Worm (Caenorhabditis elegans): ENCODE data around the gene sqt-2.

Gene sqt-2

ce11 chrII:67663-68062 lies 44.5 kb downstream of the sqt-2 start:
- no peak for TF ChIP-seq unc-39 (tag; optimal IDR thresholded peaks at IDR 0.05)
- TF ChIP-seq bed-3 (GFP tag; optimal IDR thresholded peaks at IDR 0.05): no peak
- TF ChIP-seq snpc-4 (tag; optimal IDR thresholded peaks at IDR 0.05): no peak
- no peak for TF ChIP-seq blmp-1 (tag; optimal IDR thresholded peaks at IDR 0.05)
- TF ChIP-seq lsy-2 (tag; optimal IDR thresholded peaks at IDR 0.05): no peak
- no peak for TF ChIP-seq sptf-1 (tag; optimal IDR thresholded peaks at IDR 0.05)
- no peak for TF ChIP-seq tbx-8 (GFP tag; optimal IDR thresholded peaks at IDR 0.05)
- TF ChIP-seq M03D4.4 (tag; optimal IDR thresholded peaks at IDR 0.05): no peak
- TF ChIP-seq elt-1 (tag; optimal IDR thresholded peaks at IDR 0.05; ENCODE audit: borderline replicate concordance, insufficient read depth): no peak
- no peak for TF ChIP-seq flh-1 (GFP tag; optimal IDR thresholded peaks at IDR 0.05)
- no peak for TF ChIP-seq nhr-28 (tag; optimal IDR thresholded peaks at IDR 0.05)
- TF ChIP-seq nhr-76 (tag; optimal IDR thresholded peaks at IDR 0.05): no peak
- TF ChIP-seq ces-1 (GFP tag; optimal IDR thresholded peaks at IDR 0.05): no peak
- TF ChIP-seq nhr-2 (tag; optimal IDR thresholded peaks at IDR 0.05): no peak

- no peak for TF ChIP-seq nhr-28 (tag; optimal IDR thresholded peaks at IDR 0.05)
- no peak for TF ChIP-seq mls-2 (tag; optimal IDR thresholded peaks at IDR 0.05)
Measured at ce11 chrII:68757-69156, 45.6 kb downstream of the sqt-2 start.

ce11 chrII:69354-69753 lies 46.2 kb downstream of the sqt-2 start, which contains the start of gene egl-26:
egl-26 (plus strand) TSS chrII:69654.
- no peak for TF ChIP-seq M03D4.4 (tag; optimal IDR thresholded peaks at IDR 0.05)
- no peak for TF ChIP-seq cnd-1 (tag; optimal IDR thresholded peaks at IDR 0.05)
- no peak for TF ChIP-seq mab-5 (tag; optimal IDR thresholded peaks at IDR 0.05)
- TF ChIP-seq elt-3 (tag; optimal IDR thresholded peaks at IDR 0.05): no peak
- no peak for TF ChIP-seq sptf-1 (tag; optimal IDR thresholded peaks at IDR 0.05)
- TF ChIP-seq ztf-11 (tag; optimal IDR thresholded peaks at IDR 0.05): no peak
- TF ChIP-seq mep-1 (tag; optimal IDR thresholded peaks at IDR 0.05): no peak
- TF ChIP-seq ham-2 (GFP tag; optimal IDR thresholded peaks at IDR 0.05): no peak
- TF ChIP-seq hlh-1 (tag; optimal IDR thresholded peaks at IDR 0.05): no peak
- TF ChIP-seq ceh-39 (tag; optimal IDR thresholded peaks at IDR 0.05): no peak
- TF ChIP-seq unc-62 (GFP tag; optimal IDR thresholded peaks at IDR 0.05): no peak

- no peak for TF ChIP-seq sem-2 (GFP tag; optimal IDR thresholded peaks at IDR 0.05)
- peak; percentile 97 for TF ChIP-seq ces-1 (GFP tag; optimal IDR thresholded peaks at IDR 0.05)
Measured at ce11 chrII:73329-73728, 50.2 kb downstream of the sqt-2 start.

ce11 chrII:73892-74291 lies 50.8 kb downstream of the sqt-2 start:
- TF ChIP-seq mep-1 (tag; optimal IDR thresholded peaks at IDR 0.05) (no peak), ces-1 (GFP tag; optimal IDR thresholded peaks at IDR 0.05) (peak; percentile 76), blmp-1 (tag; optimal IDR thresholded peaks at IDR 0.05) (no peak), nhr-237 (tag; optimal IDR thresholded peaks at IDR 0.05) (no peak), ham-2 (GFP tag; optimal IDR thresholded peaks at IDR 0.05) (no peak), snpc-4 (tag; optimal IDR thresholded peaks at IDR 0.05) (no peak), nhr-28 (tag; optimal IDR thresholded peaks at IDR 0.05) (no peak)

Data from whole organism, mixed stage, embryonic.